Fruit fly (Drosophila melanogaster) whole organism: ENCODE measurements around the gene SP1029.

ENCODE experiments used
- Dll ChIP-seq: fragments of >200 bp; optimal IDR thresholded peaks from 2 replicates; lab custom pipeline; 2017
- EcR ChIP-seq, 2 experiments: fragments of >200 bp; optimal IDR thresholded peaks; 2 replicates each; lab custom pipeline; 2017; ENCODE audit warnings: missing biosample characterization in 2 of 2, missing genetic modification characterization in 2 of 2, missing genetic modification reagents in 2 of 2
- pan ChIP-seq: fragments of >200 bp; optimal IDR thresholded peaks from 2 replicates; lab custom pipeline; 2017
- psq ChIP-seq: fragments of >200 bp; optimal IDR thresholded peaks from 2 replicates; lab custom pipeline; 2017
- usp ChIP-seq: fragments of >200 bp; optimal IDR thresholded peaks from 2 replicates; lab custom pipeline; 2017; ENCODE audit warnings: missing biosample characterization, missing genetic modification characterization, mixed read lengths

DNA sequence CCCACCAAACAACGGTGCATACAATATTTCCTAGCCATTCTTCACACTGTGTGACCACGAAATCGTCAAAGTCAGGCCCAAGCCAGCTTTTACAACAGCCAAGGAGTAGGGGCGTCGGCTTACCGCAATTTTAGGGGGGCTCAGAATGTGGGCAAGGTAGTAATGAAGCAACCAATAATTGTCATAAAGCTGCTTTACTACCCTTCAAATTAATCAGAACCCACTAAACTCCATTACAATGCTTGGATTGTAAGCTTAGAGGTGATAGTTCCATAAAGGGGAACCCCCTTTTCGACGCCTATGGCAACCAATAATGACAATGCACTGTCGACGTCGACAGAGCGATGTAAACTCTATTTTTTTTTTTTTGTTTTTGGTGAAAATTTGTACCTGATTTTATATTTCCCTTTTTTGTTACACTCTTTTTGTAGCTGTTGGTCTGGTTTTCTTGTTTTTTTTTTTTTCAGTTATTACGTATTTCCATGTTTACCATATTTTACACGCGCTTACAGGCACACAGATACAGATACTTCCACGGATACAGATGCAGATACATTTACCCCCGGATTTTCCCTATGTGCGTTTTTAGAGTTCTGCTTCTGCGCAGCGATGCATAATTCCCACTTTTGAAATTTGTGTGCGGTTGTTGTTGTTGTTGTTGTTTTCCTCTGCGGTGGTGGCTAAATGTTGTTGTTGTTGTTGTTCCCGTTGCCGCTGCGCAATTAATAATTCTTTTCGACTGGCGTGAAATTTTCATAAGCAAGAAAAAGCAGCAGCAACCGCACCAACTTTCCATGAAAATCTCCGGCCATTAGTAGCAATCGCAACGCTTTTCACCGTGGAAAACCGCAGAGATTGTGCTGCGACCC lies 45.4 kb downstream of the SP1029 start:
- TF ChIP-seq psq (lab: Kevin White, UChicago) (no peak), pan (no peak), EcR (GFP tag; optimal IDR thresholded peaks at IDR 0.05; lab: Kevin White, UChicago) (no peak), Dll (lab: Kevin White, UChicago) (no peak), usp (GFP tag; lab: Kevin White, UChicago) (no peak)
